Fruit fly (Drosophila melanogaster) whole organism, embryonic: ENCODE results near the gene mdu.

Source experiments
- Bteb2 ChIP-seq: fragments of 200-800 bp; sonication (Bioruptor generic); optimal IDR thresholded peaks from 2 replicates; lab custom pipeline; 2016; ENCODE audit warnings: missing biosample characterization, missing genetic modification characterization
- CG10462 ChIP-seq: fragments of 200-800 bp; sonication (Bioruptor generic); optimal IDR thresholded peaks from 2 replicates; lab custom pipeline; 2016; ENCODE audit warnings: missing biosample characterization, missing genetic modification characterization
- CG14667 ChIP-seq: fragments of 200-800 bp; sonication (Bioruptor generic); IDR thresholded peaks from 2 replicates; pipeline ENCODE4 v1.3.6; 2022; ENCODE audit warnings: missing biosample characterization, missing genetic modification characterization
- CG17186 ChIP-seq: fragments of 200-800 bp; sonication (Bioruptor generic); optimal IDR thresholded peaks from 3 replicates; lab custom pipeline; 2017; ENCODE audit warnings: missing biosample characterization, missing genetic modification reagents, missing genetic modification characterization
- CG18476 ChIP-seq: fragments of 200-800 bp; sonication (Bioruptor generic); optimal IDR thresholded peaks from 2 replicates; lab custom pipeline; 2016; ENCODE audit warnings: missing biosample characterization, mild to moderate bottlenecking, missing genetic modification characterization
- CG2116 ChIP-seq: fragments of 200-800 bp; sonication (Bioruptor generic); optimal IDR thresholded peaks from 3 replicates; lab custom pipeline; 2018; ENCODE audit warnings: missing biosample characterization, mild to moderate bottlenecking, missing genetic modification characterization
- CG31224 ChIP-seq: fragments of 200-800 bp; sonication (Bioruptor generic); IDR thresholded peaks from 2 replicates; pipeline ENCODE4 v1.3.6; 2022; ENCODE audit warnings: missing biosample characterization, missing genetic modification characterization
- CG3163 ChIP-seq: fragments of 200-800 bp; sonication (Bioruptor generic); optimal IDR thresholded peaks from 3 replicates; lab custom pipeline; 2016; ENCODE audit warnings: missing biosample characterization, missing genetic modification characterization
- CG34376 ChIP-seq: fragments of 200-800 bp; sonication (Bioruptor generic); optimal IDR thresholded peaks from 2 replicates; lab custom pipeline; 2018; ENCODE audit warnings: missing biosample characterization, mild to moderate bottlenecking, missing genetic modification characterization
- CG3726 ChIP-seq: fragments of 200-800 bp; sonication (Bioruptor generic); IDR thresholded peaks from 3 replicates; pipeline ENCODE4, ENCODE4 v1.3.6; 2022; ENCODE audit warnings: missing biosample characterization, missing genetic modification characterization
- CG6272 ChIP-seq: fragments of 200-800 bp; sonication (Bioruptor generic); IDR thresholded peaks from 2 replicates; pipeline ENCODE4 v1.3.6; 2022; ENCODE audit warnings: missing biosample characterization, missing genetic modification characterization
- CG6765 ChIP-seq: fragments of 200-800 bp; sonication (Bioruptor generic); optimal IDR thresholded peaks from 3 replicates; lab custom pipeline; 2017; ENCODE audit warnings: missing biosample characterization, mild to moderate bottlenecking, missing genetic modification characterization
- CG7271 ChIP-seq: fragments of 200-800 bp; sonication (Bioruptor generic); optimal IDR thresholded peaks from 2 replicates; lab custom pipeline; 2018; ENCODE audit warnings: missing biosample characterization, mild to moderate bottlenecking, missing genetic modification characterization, moderate library complexity
- CG7372 ChIP-seq: fragments of 200-800 bp; sonication (Bioruptor generic); IDR thresholded peaks from 2 replicates; pipeline ENCODE4 v1.3.6; 2022; ENCODE audit warnings: missing biosample characterization, missing genetic modification characterization
- CG7786 ChIP-seq: fragments of 200-800 bp; sonication (Bioruptor generic); optimal IDR thresholded peaks from 2 replicates; lab custom pipeline; 2016; ENCODE audit warnings: missing biosample characterization, missing genetic modification characterization
- CG8281 ChIP-seq: fragments of 200-800 bp; sonication (Bioruptor generic); optimal IDR thresholded peaks from 2 replicates; lab custom pipeline; 2018; ENCODE audit warnings: missing biosample characterization, mild to moderate bottlenecking, missing genetic modification characterization, moderate library complexity
- CG8765 ChIP-seq: fragments of 200-800 bp; sonication (Bioruptor generic); IDR thresholded peaks from 2 replicates; pipeline ENCODE4 v1.3.6; 2022; ENCODE audit warnings: missing biosample characterization, missing genetic modification characterization
- CG9932 ChIP-seq: fragments of 200-800 bp; sonication (Bioruptor generic); IDR thresholded peaks from 2 replicates; pipeline ENCODE4 v1.3.6; 2022; ENCODE audit warnings: missing biosample characterization, missing genetic modification characterization
- Dll ChIP-seq: fragments of 200-800 bp; sonication (Bioruptor generic); IDR thresholded peaks from 4 replicates; pipeline ENCODE4 v1.3.6; 2022; ENCODE audit warnings: missing biosample characterization, missing genetic modification characterization; ENCODE audit not compliant: partially characterized antibody
- E2f2 ChIP-seq: fragments of 200-800 bp; sonication (Bioruptor generic); IDR thresholded peaks from 2 replicates; pipeline ENCODE4 v1.3.6; 2022; ENCODE audit warnings: missing biosample characterization, missing genetic modification characterization
- Eip74EF ChIP-seq, 2 experiments: fragments of 200-800 bp in 1 of 2; fragments of >200 bp in 1 of 2; sonication (Bioruptor generic) in 1 of 2; optimal IDR thresholded peaks; 2 replicates each; lab custom pipeline; 2017 to 2019; ENCODE audit warnings: missing biosample characterization in 2 of 2, missing genetic modification characterization in 2 of 2, mild to moderate bottlenecking in 1 of 2, moderate library complexity in 1 of 2
- Fer1 ChIP-seq: fragments of 200-800 bp; sonication (Bioruptor generic); optimal IDR thresholded peaks from 2 replicates; lab custom pipeline; 2017; ENCODE audit warnings: missing biosample characterization, mild to moderate bottlenecking, missing genetic modification characterization
- HLH54F ChIP-seq: fragments of 200-800 bp; sonication (Bioruptor generic); optimal IDR thresholded peaks from 3 replicates; lab custom pipeline; 2016; ENCODE audit warnings: missing biosample characterization, missing genetic modification characterization
- Hr3 ChIP-seq: fragments of 200-800 bp; sonication (Bioruptor generic); optimal IDR thresholded peaks from 3 replicates; lab custom pipeline; 2016; ENCODE audit warnings: missing biosample characterization, missing genetic modification characterization
- Hr51 ChIP-seq, 2 experiments: fragments of 200-800 bp; sonication (Bioruptor generic); optimal IDR thresholded peaks; 2 replicates in 1 of 2; 3 replicates in 1 of 2; lab custom pipeline; 2016 to 2018; ENCODE audit warnings: missing biosample characterization in 2 of 2, missing genetic modification characterization in 2 of 2, mild to moderate bottlenecking in 1 of 2, moderate library complexity in 1 of 2
- Lim3 ChIP-seq: fragments of 200-800 bp; sonication (Bioruptor generic); IDR thresholded peaks from 2 replicates; pipeline ENCODE4 v1.3.6; 2022; ENCODE audit warnings: missing biosample characterization, missing genetic modification characterization
- Lpt ChIP-seq: fragments of >200 bp; optimal IDR thresholded peaks from 2 replicates; lab custom pipeline; 2018; ENCODE audit warnings: missing biosample characterization, missing genetic modification characterization
- PHDP ChIP-seq: fragments of 200-800 bp; sonication (Bioruptor generic); optimal IDR thresholded peaks from 3 replicates; lab custom pipeline; 2018; ENCODE audit warnings: missing biosample characterization, mild to moderate bottlenecking, missing genetic modification characterization, moderate library complexity
- Sry-β ChIP-seq: fragments of 200-800 bp; sonication (Bioruptor generic); optimal IDR thresholded peaks from 2 replicates; lab custom pipeline; 2018; ENCODE audit warnings: missing biosample characterization, mild to moderate bottlenecking, missing genetic modification characterization, moderate library complexity
- Sry-δ ChIP-seq: fragments of 200-800 bp; sonication (Bioruptor generic); optimal IDR thresholded peaks from 2 replicates; lab custom pipeline; 2016; ENCODE audit warnings: missing biosample characterization, missing genetic modification characterization
- Ssrp ChIP-seq: fragments of 200-800 bp; sonication (Bioruptor generic); optimal IDR thresholded peaks from 2 replicates; lab custom pipeline; 2018; ENCODE audit warnings: missing biosample characterization, mild to moderate bottlenecking, missing genetic modification characterization, moderate library complexity
- Tbp ChIP-seq: fragments of >200 bp; optimal IDR thresholded peaks from 2 replicates; lab custom pipeline; 2018; ENCODE audit warnings: missing biosample characterization, missing genetic modification characterization
- abd-A ChIP-seq: fragments of 200-800 bp; sonication (Bioruptor generic); optimal IDR thresholded peaks from 3 replicates; lab custom pipeline; 2019; ENCODE audit warnings: missing biosample characterization, mild to moderate bottlenecking, missing genetic modification characterization, moderate library complexity
- amos ChIP-seq: fragments of 200-800 bp; sonication (Bioruptor generic); IDR thresholded peaks from 2 replicates; pipeline ENCODE4 v1.3.6; 2022; ENCODE audit warnings: missing biosample characterization, missing genetic modification characterization; ENCODE audit not compliant: partially characterized antibody
- az2 ChIP-seq: fragments of 200-800 bp; sonication (Bioruptor generic); optimal IDR thresholded peaks from 3 replicates; lab custom pipeline; 2016; ENCODE audit warnings: missing biosample characterization, missing genetic modification characterization
- bowl ChIP-seq: fragments of 200-800 bp; sonication (Bioruptor generic); IDR thresholded peaks from 2 replicates; pipeline ENCODE4 v1.3.6; 2022; ENCODE audit warnings: missing biosample characterization, missing genetic modification characterization
- crc ChIP-seq: fragments of 200-800 bp; sonication (Bioruptor generic); optimal IDR thresholded peaks from 2 replicates; lab custom pipeline; 2016; ENCODE audit warnings: missing biosample characterization, missing genetic modification characterization
- ems ChIP-seq: fragments of 200-800 bp; sonication (Bioruptor generic); optimal IDR thresholded peaks from 3 replicates; lab custom pipeline; 2016; ENCODE audit warnings: missing biosample characterization, missing genetic modification characterization
- ewg ChIP-seq: fragments of 200-800 bp; sonication (Bioruptor generic); optimal IDR thresholded peaks from 3 replicates; lab custom pipeline; 2017; ENCODE audit warnings: mild to moderate bottlenecking, missing biosample characterization, missing genetic modification reagents, missing genetic modification characterization
- gce ChIP-seq: fragments of 200-800 bp; sonication (Bioruptor generic); IDR thresholded peaks from 3 replicates; pipeline ENCODE4 v1.3.6; 2022; ENCODE audit warnings: missing biosample characterization, missing genetic modification characterization
- grau ChIP-seq: fragments of 200-800 bp; optimal IDR thresholded peaks from 3 replicates; lab custom pipeline; 2019; ENCODE audit warnings: missing biosample characterization, mild to moderate bottlenecking, missing genetic modification characterization, moderate library complexity
- kni ChIP-seq: fragments of 200-800 bp; sonication (Bioruptor generic); optimal IDR thresholded peaks from 3 replicates; lab custom pipeline; 2017; ENCODE audit warnings: mild to moderate bottlenecking, missing biosample characterization, missing genetic modification reagents, missing genetic modification characterization
- lmd ChIP-seq: fragments of 200-800 bp; sonication (Bioruptor generic); IDR thresholded peaks from 2 replicates; pipeline ENCODE4 v1.3.6; 2022; ENCODE audit warnings: missing biosample characterization, missing genetic modification characterization
- nom ChIP-seq: fragments of 200-800 bp; sonication (Bioruptor generic); optimal IDR thresholded peaks from 2 replicates; lab custom pipeline; 2017; ENCODE audit warnings: missing biosample characterization, missing genetic modification characterization, mild to moderate bottlenecking, moderate library complexity, missing genetic modification reagents
- pho ChIP-seq: fragments of 200-800 bp; sonication (Bioruptor generic); optimal IDR thresholded peaks from 2 replicates; lab custom pipeline; 2016; ENCODE audit warnings: missing biosample characterization, missing genetic modification characterization
- rib ChIP-seq: fragments of 200-800 bp; sonication (Bioruptor generic); IDR thresholded peaks from 2 replicates; pipeline ENCODE4 v1.3.6; 2022; ENCODE audit warnings: missing biosample characterization, missing genetic modification characterization
- ro ChIP-seq: fragments of 200-800 bp; sonication (Bioruptor generic); IDR thresholded peaks from 2 replicates; pipeline ENCODE4 v1.3.6; 2022; ENCODE audit warnings: missing biosample characterization, missing genetic modification characterization
- sc ChIP-seq, 3 experiments: fragments of >200 bp in 2 of 3; fragments of 200-800 bp in 1 of 3; sonication (Bioruptor generic) in 1 of 3; optimal IDR thresholded peaks; 2 replicates in 2 of 3; 3 replicates in 1 of 3; lab custom pipeline; 2017; ENCODE audit warnings: mild to moderate bottlenecking in 1 of 3, missing biosample characterization in 1 of 3, missing genetic modification characterization in 1 of 3, missing genetic modification reagents in 1 of 3
- shn ChIP-seq: fragments of 200-800 bp; sonication (Bioruptor generic); optimal IDR thresholded peaks from 3 replicates; lab custom pipeline; 2016; ENCODE audit warnings: missing biosample characterization, missing genetic modification characterization
- slou ChIP-seq: fragments of 200-800 bp; sonication (Bioruptor generic); optimal IDR thresholded peaks from 3 replicates; lab custom pipeline; 2016; ENCODE audit warnings: missing biosample characterization, missing genetic modification characterization
- slp2 ChIP-seq: fragments of 200-800 bp; sonication (Bioruptor generic); optimal IDR thresholded peaks from 2 replicates; lab custom pipeline; 2016; ENCODE audit warnings: missing biosample characterization, missing genetic modification characterization
- z ChIP-seq: fragments of 200-800 bp; sonication (Bioruptor generic); IDR thresholded peaks from 3 replicates; pipeline ENCODE4 v1.3.6; 2022; ENCODE audit warnings: missing biosample characterization, missing genetic modification characterization

Gene mdu

dm6 chrX:12539215-12539614 is 42.2 kb downstream of the mdu start (continued):
- TF ChIP-seq sc (optimal IDR thresholded peaks at IDR 0.05; lab: Kevin White, UChicago) = no peak
- TF ChIP-seq sc (GFP tag; optimal IDR thresholded peaks at IDR 0.05; lab: Kevin White, UChicago) = no peak
- peak; percentile 20 for TF ChIP-seq Fer1 (GFP tag; lab: Kevin White, UChicago)
- no peak for TF ChIP-seq amos
- TF ChIP-seq E2f2 = no peak
- TF ChIP-seq CG2116 (GFP tag; lab: Kevin White, UChicago) = no peak
- TF ChIP-seq shn = no peak
- no peak for TF ChIP-seq z
- TF ChIP-seq grau (tag; lab: Kevin White, UChicago) = peak; percentile 39
- TF ChIP-seq ewg (GFP tag; lab: Kevin White, UChicago) = no peak
- no peak for TF ChIP-seq crc (GFP tag; lab: Kevin White, UChicago)
- TF ChIP-seq CG3726 = no peak
- no peak for TF ChIP-seq CG7271 (tag; lab: Kevin White, UChicago)
- no peak for TF ChIP-seq bowl (GFP tag; lab: Robert Waterston, UW)
- no peak for TF ChIP-seq CG8765 (GFP tag; lab: Robert Waterston, UW)
- no peak for TF ChIP-seq HLH54F (GFP tag; lab: Kevin White, UChicago)
- TF ChIP-seq Eip74EF (GFP tag; optimal IDR thresholded peaks at IDR 0.05; lab: Kevin White, UChicago) = no peak
- TF ChIP-seq CG31224 (GFP tag; lab: Robert Waterston, UW) = no peak
- peak; percentile 36; the same call in 1 of the 2 replicates for TF ChIP-seq CG9932
- TF ChIP-seq az2 (GFP tag; lab: Kevin White, UChicago) = no peak
- no peak for TF ChIP-seq pho
- TF ChIP-seq CG6765 = no peak
- TF ChIP-seq kni = no peak
- TF ChIP-seq lmd (GFP tag; lab: Robert Waterston, UW) = peak; percentile 8; the same call in 1 of the 2 replicates
- TF ChIP-seq ems (GFP tag; lab: Kevin White, UChicago) = no peak
- TF ChIP-seq CG34376 = no peak
- TF ChIP-seq abd-A = no peak
- TF ChIP-seq Sry-δ = no peak
- no peak for TF ChIP-seq Hr3 (GFP tag; lab: Kevin White, UChicago)
- no peak for TF ChIP-seq Lim3 (GFP tag; lab: Robert Waterston, UW)
- no peak for TF ChIP-seq CG14667 (GFP tag; lab: Robert Waterston, UW)
- no peak for TF ChIP-seq ro (GFP tag; lab: Robert Waterston, UW)
- no peak for TF ChIP-seq rib
- no peak for TF ChIP-seq Lpt (GFP tag; lab: Kevin White, UChicago)
- no peak for TF ChIP-seq CG3163 (GFP tag; lab: Kevin White, UChicago)
- TF ChIP-seq CG7372 (GFP tag; lab: Robert Waterston, UW) = no peak
- TF ChIP-seq nom (GFP tag; lab: Kevin White, UChicago) = no peak
- TF ChIP-seq CG17186 (GFP tag; lab: Kevin White, UChicago) = no peak
- no peak for TF ChIP-seq slou
- TF ChIP-seq Bteb2 (GFP tag; lab: Kevin White, UChicago) = no peak
- peak in 1 of 2 experiments; percentile 28 for TF ChIP-seq Hr51 (GFP tag; optimal IDR thresholded peaks at IDR 0.05; lab: Kevin White, UChicago)
- TF ChIP-seq CG7786 (GFP tag; lab: Kevin White, UChicago) = no peak
- TF ChIP-seq slp2 (GFP tag; lab: Kevin White, UChicago) = no peak
- TF ChIP-seq Ssrp (tag; lab: Kevin White, UChicago) = no peak
- no peak for TF ChIP-seq Tbp (GFP tag; lab: Kevin White, UChicago)
- peak; percentile 41 for TF ChIP-seq PHDP (tag; lab: Kevin White, UChicago)
- no peak for TF ChIP-seq CG8281 (tag; lab: Kevin White, UChicago)
- no peak for TF ChIP-seq Sry-β (GFP tag; lab: Kevin White, UChicago)
- no peak for TF ChIP-seq Dll (GFP tag; lab: Robert Waterston, UW)
- peak; percentile 2 for TF ChIP-seq CG18476
- TF ChIP-seq gce (GFP tag; lab: Robert Waterston, UW) = no peak
- TF ChIP-seq CG6272 (GFP tag; lab: Robert Waterston, UW) = no peak
- no peak for TF ChIP-seq CG10462 (GFP tag; lab: Kevin White, UChicago)
